Fruit fly (Drosophila melanogaster) whole organism, wandering third instar larva: Measurements from ENCODE around the gene Alp13.

Experiments
- HLH106 ChIP-seq: fragments of 200-800 bp; optimal IDR thresholded peaks from 3 replicates; lab custom pipeline; 2019; ENCODE audit warnings: missing biosample characterization, mild to moderate bottlenecking, missing genetic modification characterization, moderate library complexity
- Hr78 ChIP-seq: fragments of >200 bp; optimal IDR thresholded peaks from 2 replicates; lab custom pipeline; 2017; ENCODE audit warnings: missing biosample characterization, missing genetic modification characterization
- Vsx2 ChIP-seq: fragments of 200-300, 225-300 bp; sonication (Bioruptor generic); optimal IDR thresholded peaks from 2 replicates; lab custom pipeline; 2018; ENCODE audit warnings: missing biosample characterization, missing genetic modification characterization; ENCODE audit not compliant: partially characterized antibody
- br ChIP-seq: fragments of 200-800 bp; sonication (Bioruptor generic); optimal IDR thresholded peaks from 2 replicates; lab custom pipeline; 2016; ENCODE audit warnings: missing biosample characterization, missing genetic modification characterization
- dmrt93B ChIP-seq: fragments of 200-800 bp; sonication (Bioruptor generic); optimal IDR thresholded peaks from 2 replicates; lab custom pipeline; 2018; ENCODE audit warnings: missing biosample characterization, mild to moderate bottlenecking, missing genetic modification characterization
- foxo ChIP-seq, 2 experiments: fragments of 200-800 bp; sonication (Bioruptor generic); optimal IDR thresholded peaks; 2 replicates in 1 of 2; 3 replicates in 1 of 2; lab custom pipeline; 2016 to 2017; ENCODE audit warnings: missing biosample characterization in 2 of 2, missing genetic modification characterization in 2 of 2
- lola ChIP-seq: fragments of >200 bp; optimal IDR thresholded peaks from 2 replicates; lab custom pipeline; 2017; ENCODE audit warnings: missing biosample characterization, missing genetic modification characterization
- pan ChIP-seq: fragments of >200 bp; optimal IDR thresholded peaks from 2 replicates; lab custom pipeline; 2017

DNA sequence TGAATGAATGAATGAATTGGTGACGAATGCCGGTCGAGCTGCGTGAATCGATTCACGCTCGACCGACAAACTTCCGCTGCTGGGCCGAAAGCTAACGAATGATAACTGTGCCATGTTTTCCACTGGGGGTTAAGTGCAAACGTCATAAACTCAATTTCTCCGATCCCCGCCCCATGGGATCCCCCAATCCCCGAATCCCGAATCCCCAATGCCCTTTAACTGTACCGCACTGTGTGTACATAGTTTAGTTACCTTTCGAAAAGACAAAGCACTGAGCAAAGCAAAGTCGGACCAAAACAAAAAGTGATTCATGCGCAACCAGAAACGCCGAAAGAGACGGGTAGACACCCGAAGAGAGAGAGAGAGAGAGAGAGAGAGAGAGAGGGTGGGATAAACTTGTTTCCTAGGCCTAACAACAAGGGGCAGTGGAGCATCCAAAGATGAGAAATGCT lies 40.2 kb downstream of the Alp13 start:
- TF ChIP-seq Hr78 (GFP tag; lab: Kevin White, UChicago) (no peak), pan (no peak), br (no peak), Vsx2 (GFP tag; lab: Kevin White, UChicago) (no peak), lola (GFP tag; lab: Kevin White, UChicago) (no peak), foxo (GFP tag; optimal IDR thresholded peaks at IDR 0.05; lab: Kevin White, UChicago) (no peak), dmrt93B (no peak), HLH106 (no peak)
